Worm (Caenorhabditis elegans): ENCODE measurements around the gene cutl-1.

ce11 chrV:13394968-13395367, 10.9 kb downstream of the cutl-1 start:
- no peak for TF ChIP-seq dmd-6 (GFP tag; IDR thresholded peaks at IDR 0.05)
- TF ChIP-seq ztf-7 (tag; optimal IDR thresholded peaks at IDR 0.05), result no peak
